Fruit fly (Drosophila melanogaster): ENCODE results near the gene B9d1.
A peak's percentile ranks its signal among the peaks of the same experiment; 100 is the strongest.

Gene B9d1

DNA sequence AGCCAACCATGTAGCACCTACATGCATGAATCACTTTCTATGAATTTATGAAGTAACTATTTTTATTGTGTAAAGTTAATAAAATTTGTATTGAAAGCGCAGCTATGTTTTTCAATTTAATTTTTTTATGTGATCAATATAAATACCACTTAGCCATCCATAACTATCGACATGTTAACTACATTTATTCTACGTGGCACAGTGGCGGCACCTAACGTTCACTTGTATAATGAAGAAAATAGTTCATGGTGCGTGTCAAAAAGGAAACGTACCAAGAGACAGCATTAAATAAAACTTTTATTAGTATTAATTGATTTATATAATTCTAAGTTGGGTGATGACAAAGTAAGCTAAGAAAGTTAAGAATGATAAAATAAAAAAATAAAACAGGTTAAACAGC, 11.5 kb downstream of the B9d1 start (continued):
- TF ChIP-seq Poxn (GFP tag; IDR thresholded peaks at IDR 0.05) (no peak), H2.0 (GFP tag; IDR thresholded peaks at IDR 0.05) (no peak), CG3726 (GFP tag; IDR thresholded peaks at IDR 0.05) (no peak), mld (GFP tag; IDR thresholded peaks at IDR 0.05; ENCODE audit: partially characterized antibody) (no peak), sim (GFP tag; IDR thresholded peaks at IDR 0.05) (no peak)

DNA sequence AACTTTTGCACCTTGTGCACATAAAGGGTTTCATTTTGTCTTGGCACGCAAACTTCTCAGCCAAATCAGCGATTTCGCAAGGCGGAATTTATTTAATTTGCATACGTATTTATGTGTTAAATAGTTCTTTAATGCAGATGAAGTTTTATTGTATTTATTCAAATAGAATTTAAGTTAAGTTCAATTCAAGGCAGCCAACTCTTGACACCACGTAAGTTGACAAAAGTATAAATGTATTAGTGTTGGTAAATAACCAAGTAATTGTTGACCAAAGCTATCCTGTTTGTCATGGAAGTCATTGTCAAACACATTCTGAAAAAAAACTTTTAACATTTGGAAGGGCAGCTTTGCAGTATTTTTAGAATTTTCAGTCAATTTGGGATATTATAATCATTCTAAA, 12.6 kb downstream of the B9d1 start, which contains the start of gene maca:
TSS of gene maca (plus strand) at position 301 of the 400 bp plus-strand sequence.
- TF ChIP-seq ci (GFP tag; IDR thresholded peaks at IDR 0.05) (no peak), prd (optimal IDR thresholded peaks at IDR 0.05) (no peak), prd (GFP tag; IDR thresholded peaks at IDR 0.05) (no peak), crol (GFP tag; IDR thresholded peaks at IDR 0.05) (no peak), Elba2 (GFP tag; optimal IDR thresholded peaks at IDR 0.05) (no peak), CG6272 (GFP tag; IDR thresholded peaks at IDR 0.05) (no peak), ac (GFP tag; optimal IDR thresholded peaks at IDR 0.05) (no peak), CG11093 (GFP tag; IDR thresholded peaks at IDR 0.05) (no peak), CG1602 (GFP tag; optimal IDR thresholded peaks at IDR 0.05) (no peak), sim (GFP tag; IDR thresholded peaks at IDR 0.05) (no peak), CG13775 (GFP tag; optimal IDR thresholded peaks at IDR 0.05) (no peak), CG8290 (GFP tag; optimal IDR thresholded peaks at IDR 0.05) (no peak), CG8290 (tag; optimal IDR thresholded peaks at IDR 0.05) (no peak), zfh1 (GFP tag; IDR thresholded peaks at IDR 0.05) (no peak), insv (GFP tag; optimal IDR thresholded peaks at IDR 0.05) (no peak), CG1792 (GFP tag; optimal IDR thresholded peaks at IDR 0.05) (no peak), CG10431 (GFP tag; optimal IDR thresholded peaks at IDR 0.05) (no peak), CG16863 (GFP tag; optimal IDR thresholded peaks at IDR 0.05) (no peak), CG10654 (GFP tag; optimal IDR thresholded peaks at IDR 0.05) (no peak)

DNA sequence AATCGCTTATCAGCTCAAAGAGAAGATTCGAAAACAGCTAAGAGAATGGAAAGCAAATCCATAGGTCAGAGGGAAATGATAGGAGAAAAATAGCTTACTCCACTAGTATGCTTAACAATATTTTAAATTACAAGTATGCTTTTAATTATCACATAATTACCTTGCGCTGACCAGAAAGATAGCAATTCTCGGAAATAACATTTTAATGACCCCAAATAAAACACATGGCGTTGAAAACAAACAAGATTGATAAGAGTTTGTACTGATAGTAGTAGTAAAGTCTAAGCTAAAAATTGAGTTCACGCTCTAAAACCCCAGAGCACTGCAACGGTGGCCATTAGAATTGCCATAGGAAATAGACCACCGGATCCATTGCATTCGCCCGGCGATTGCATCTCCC, 26.1 kb downstream of the B9d1 start:
- TF ChIP-seq CrebB (tag; optimal IDR thresholded peaks at IDR 0.05) (no peak), exex (tag; optimal IDR thresholded peaks at IDR 0.05) (peak; percentile 44), gsb-n (tag; optimal IDR thresholded peaks at IDR 0.05) (no peak)

DNA sequence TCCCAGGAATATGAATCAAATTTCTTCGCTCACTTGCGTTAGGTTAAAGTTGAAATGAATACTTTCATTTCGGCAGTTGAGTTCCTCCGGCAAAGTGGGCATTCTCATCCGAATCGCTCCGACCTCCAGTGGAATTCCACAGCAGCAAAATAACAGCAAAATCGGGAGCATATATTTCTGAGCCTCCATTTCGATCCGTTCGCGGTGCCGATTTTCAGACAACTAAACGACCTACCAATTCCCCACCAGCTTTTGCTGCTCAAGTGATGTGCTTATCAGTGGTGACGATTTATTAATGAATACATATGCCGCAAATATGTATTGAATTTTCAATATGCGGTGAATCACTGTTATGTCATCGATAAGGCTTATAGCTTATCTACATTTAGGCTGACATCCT, 26.9 kb downstream of the B9d1 start, which contains the start of gene CG44014:
TSS of gene CG44014 (minus strand) at position 256 of the 400 bp plus-strand sequence.
- TF ChIP-seq repo (GFP tag; optimal IDR thresholded peaks at IDR 0.05) = no peak
- TF ChIP-seq exex (tag; optimal IDR thresholded peaks at IDR 0.05) = peak; percentile 35

DNA sequence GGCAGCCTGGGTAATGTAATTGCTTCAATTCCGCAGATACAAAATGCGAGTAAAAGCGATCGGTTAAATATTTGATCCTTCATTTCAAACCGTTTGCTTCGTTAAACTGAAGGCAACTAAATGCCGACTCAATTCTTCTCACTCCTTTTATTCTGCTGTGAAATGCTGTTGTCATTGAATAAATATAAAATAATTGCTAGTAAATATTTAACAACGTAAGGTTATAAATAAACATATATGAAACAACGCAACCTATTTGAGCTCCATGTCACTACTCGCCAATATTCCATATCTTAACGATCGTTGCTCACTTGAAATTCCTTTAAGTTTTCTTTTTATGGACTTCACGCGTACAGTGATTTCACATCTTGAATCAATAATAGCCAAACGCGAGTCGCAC, 28.1 kb downstream of the B9d1 start, which contains the start of gene CG44013:
TSS of gene CG44013 (minus strand) at position 101 of the 400 bp plus-strand sequence.
- TF ChIP-seq CG16815 (GFP tag; optimal IDR thresholded peaks at IDR 0.05) (no peak), CG8359 (GFP tag; optimal IDR thresholded peaks at IDR 0.05; ENCODE audit: borderline replicate concordance) (no peak), CG14965 (GFP tag; optimal IDR thresholded peaks at IDR 0.05; ENCODE audit: borderline replicate concordance) (no peak), prd (optimal IDR thresholded peaks at IDR 0.05) (no peak), prd (GFP tag; IDR thresholded peaks at IDR 0.05) (no peak), CG12391 (tag; optimal IDR thresholded peaks at IDR 0.05) (no peak), Opbp (GFP tag; IDR thresholded peaks at IDR 0.05; ENCODE audit: partially characterized antibody) (no peak), ase (GFP tag; IDR thresholded peaks at IDR 0.05) (no peak), bsh (GFP tag; optimal IDR thresholded peaks at IDR 0.05) (no peak)
